Worm (Caenorhabditis elegans): ENCODE measurements around the gene rec-8.

rec-8 gene

ce11 chrIV:13369120-13369842 lies 16.3 kb upstream of the rec-8 start, which contains the start of gene agt-1:
TSS of gene agt-1 (minus strand) at chrIV:13369412.
- no peak for TF ChIP-seq mdl-1 (tag; optimal IDR thresholded peaks at IDR 0.05)
- no peak for TF ChIP-seq elt-1 (tag; optimal IDR thresholded peaks at IDR 0.05)

- TF ChIP-seq nhr-23 (tag; optimal IDR thresholded peaks at IDR 0.05) = no peak
- TF ChIP-seq nhr-21 (tag; optimal IDR thresholded peaks at IDR 0.05) = no peak
- no peak for TF ChIP-seq zag-1 (tag; optimal IDR thresholded peaks at IDR 0.05)
- TF ChIP-seq nhr-10 (tag; optimal IDR thresholded peaks at IDR 0.05) = no peak
- TF ChIP-seq nhr-6 (tag; optimal IDR thresholded peaks at IDR 0.05) = no peak
- TF ChIP-seq gmeb-1 (tag; optimal IDR thresholded peaks at IDR 0.05) = no peak
- no peak for TF ChIP-seq elt-1 (tag; optimal IDR thresholded peaks at IDR 0.05)
- no peak for TF ChIP-seq C34F6.9 (tag; optimal IDR thresholded peaks at IDR 0.05)
- TF ChIP-seq R02D3.7 (tag; optimal IDR thresholded peaks at IDR 0.05) = no peak
These were observed 11.9 kb upstream of the rec-8 start, which contains the start of gene srsx-25 for ce11 chrIV:13364869-13365268. TSS of gene srsx-25 (plus strand) at chrIV:13365169.

- no peak for TF ChIP-seq nhr-25 (tag; optimal IDR thresholded peaks at IDR 0.05)
- TF ChIP-seq egl-27 (tag; optimal IDR thresholded peaks at IDR 0.05) = no peak
- TF ChIP-seq nhr-12 (tag; optimal IDR thresholded peaks at IDR 0.05) = no peak
- TF ChIP-seq nhr-11 (tag; optimal IDR thresholded peaks at IDR 0.05) = no peak
- TF ChIP-seq ztf-4 (tag; optimal IDR thresholded peaks at IDR 0.05) = no peak
- no peak for TF ChIP-seq R02D3.7 (tag; optimal IDR thresholded peaks at IDR 0.05)
- TF ChIP-seq Y55F3AM.14 (GFP tag; optimal IDR thresholded peaks at IDR 0.05) = no peak
These were observed 7.2 kb upstream of the rec-8 start, which contains the start of gene Y62E10A.3 for ce11 chrIV:13360144-13360543. TSS of gene Y62E10A.3 (minus strand) at chrIV:13360244.

- TF ChIP-seq nhr-21 (tag; optimal IDR thresholded peaks at IDR 0.05) = no peak
- no peak for TF ChIP-seq mdl-1 (tag; optimal IDR thresholded peaks at IDR 0.05)
- TF ChIP-seq elt-1 (tag; optimal IDR thresholded peaks at IDR 0.05) = no peak
- TF ChIP-seq alr-1 (tag; optimal IDR thresholded peaks at IDR 0.05) = no peak
- TF ChIP-seq lsy-2 (tag; optimal IDR thresholded peaks at IDR 0.05) = no peak
- no peak for TF ChIP-seq peb-1 (tag; optimal IDR thresholded peaks at IDR 0.05)
- no peak for TF ChIP-seq unc-55 (GFP tag; optimal IDR thresholded peaks at IDR 0.05)
- no peak for TF ChIP-seq sem-4 (tag; optimal IDR thresholded peaks at IDR 0.05)
- TF ChIP-seq F13H6.1 (tag; optimal IDR thresholded peaks at IDR 0.05) = no peak
- no peak for TF ChIP-seq nhr-23 (tag; optimal IDR thresholded peaks at IDR 0.05)
- TF ChIP-seq ZK546.5 (tag; optimal IDR thresholded peaks at IDR 0.05) = no peak
- TF ChIP-seq lin-11 (tag; optimal IDR thresholded peaks at IDR 0.05) = no peak
- TF ChIP-seq zag-1 (tag; optimal IDR thresholded peaks at IDR 0.05) = no peak
These were observed 5.5 kb upstream of the rec-8 start, which contains the start of gene W02A2.8 for ce11 chrIV:13358488-13358887. TSS of gene W02A2.8 (minus strand) at chrIV:13358588.

- no peak for TF ChIP-seq ZK546.5 (tag; optimal IDR thresholded peaks at IDR 0.05)
These were observed 3.0 kb upstream of the rec-8 start for ce11 chrIV:13356005-13356404.

ce11 chrIV:13354044-13354443 lies 1.1 kb upstream of the rec-8 start:
- TF ChIP-seq nhr-77 (tag; optimal IDR thresholded peaks at IDR 0.05) (no peak), crh-2 (tag; optimal IDR thresholded peaks at IDR 0.05) (no peak), alr-1 (tag; optimal IDR thresholded peaks at IDR 0.05) (no peak), nhr-21 (tag; optimal IDR thresholded peaks at IDR 0.05) (no peak), unc-62 (GFP tag; optimal IDR thresholded peaks at IDR 0.05) (no peak), lin-11 (tag; optimal IDR thresholded peaks at IDR 0.05) (no peak), ceh-16 (tag; optimal IDR thresholded peaks at IDR 0.05) (no peak), Y55F3AM.14 (GFP tag; optimal IDR thresholded peaks at IDR 0.05) (no peak), nhr-12 (tag; optimal IDR thresholded peaks at IDR 0.05) (no peak), C34F6.9 (tag; optimal IDR thresholded peaks at IDR 0.05) (no peak), lsy-2 (tag; optimal IDR thresholded peaks at IDR 0.05) (no peak), gmeb-1 (tag; optimal IDR thresholded peaks at IDR 0.05) (no peak), fos-1 (tag; optimal IDR thresholded peaks at IDR 0.05) (no peak), unc-39 (tag; optimal IDR thresholded peaks at IDR 0.05) (no peak), nhr-11 (tag; optimal IDR thresholded peaks at IDR 0.05) (no peak), peb-1 (tag; optimal IDR thresholded peaks at IDR 0.05) (no peak), snpc-4 (tag; optimal IDR thresholded peaks at IDR 0.05) (no peak), nhr-10 (tag; optimal IDR thresholded peaks at IDR 0.05) (no peak), skn-1 (tag; optimal IDR thresholded peaks at IDR 0.05) (no peak), lin-39 (tag; optimal IDR thresholded peaks at IDR 0.05) (no peak)
